Fruit fly (Drosophila melanogaster) whole organism, embryonic: ENCODE data around the gene Fkbp59.
A peak's percentile ranks its signal among the peaks of the same experiment; 100 is the strongest.

Source experiments
- Adf1 ChIP-seq: fragments of 200-800 bp; sonication (Bioruptor generic); IDR thresholded peaks from 2 replicates; pipeline ENCODE4 v1.3.6; 2022; ENCODE audit warnings: missing biosample characterization, missing genetic modification characterization
- Asciz ChIP-seq: fragments of 200-800 bp; sonication (Bioruptor generic); optimal IDR thresholded peaks from 2 replicates; lab custom pipeline; 2017; ENCODE audit warnings: missing biosample characterization, mild to moderate bottlenecking, missing genetic modification characterization, missing genetic modification reagents
- B-H2 ChIP-seq: fragments of 200-800 bp; sonication (Bioruptor generic); optimal IDR thresholded peaks from 2 replicates; lab custom pipeline; 2018; ENCODE audit warnings: missing biosample characterization, mild to moderate bottlenecking, missing genetic modification characterization
- CG10147 ChIP-seq: fragments of 200-800 bp; sonication (Bioruptor generic); optimal IDR thresholded peaks from 2 replicates; lab custom pipeline; 2019; ENCODE audit warnings: missing biosample characterization, mild to moderate bottlenecking, missing genetic modification characterization, moderate library complexity
- CG11247 ChIP-seq: fragments of 200-800 bp; sonication (Bioruptor generic); IDR thresholded peaks from 2 replicates; pipeline ENCODE4 v1.3.6; 2022; ENCODE audit warnings: missing biosample characterization, missing genetic modification characterization
- CG12071 ChIP-seq: fragments of 200-800 bp; sonication (Bioruptor generic); optimal IDR thresholded peaks from 3 replicates; lab custom pipeline; 2018; ENCODE audit warnings: missing biosample characterization, mild to moderate bottlenecking, missing genetic modification characterization
- CG12219 ChIP-seq: fragments of 200-800 bp; sonication (Bioruptor generic); optimal IDR thresholded peaks from 3 replicates; lab custom pipeline; 2018; ENCODE audit warnings: missing biosample characterization, mild to moderate bottlenecking, missing genetic modification characterization
- CG12236 ChIP-seq: fragments of 200-800 bp; sonication (Bioruptor generic); optimal IDR thresholded peaks from 2 replicates; lab custom pipeline; 2016; ENCODE audit warnings: missing biosample characterization, missing genetic modification characterization
- CG12299 ChIP-seq: fragments of 200-800 bp; sonication (Bioruptor generic); optimal IDR thresholded peaks from 2 replicates; lab custom pipeline; 2018; ENCODE audit warnings: missing biosample characterization, mild to moderate bottlenecking, missing genetic modification characterization
- CG15696 ChIP-seq: fragments of 200-800 bp; sonication (Bioruptor generic); optimal IDR thresholded peaks from 2 replicates; lab custom pipeline; 2019; ENCODE audit warnings: missing biosample characterization, mild to moderate bottlenecking, missing genetic modification characterization, moderate library complexity
- CG1647 ChIP-seq: fragments of 200-800 bp; sonication (Bioruptor generic); optimal IDR thresholded peaks from 3 replicates; lab custom pipeline; 2016; ENCODE audit warnings: missing biosample characterization, missing genetic modification characterization
- CG16863 ChIP-seq: fragments of 200-800 bp; sonication (Bioruptor generic); optimal IDR thresholded peaks from 3 replicates; lab custom pipeline; 2016; ENCODE audit warnings: missing biosample characterization, missing genetic modification characterization
- CG17361 ChIP-seq: fragments of 200-800 bp; sonication (Bioruptor generic); IDR thresholded peaks from 3 replicates; pipeline ENCODE4 v1.3.6; 2022; ENCODE audit warnings: missing biosample characterization, missing genetic modification characterization
- CG17385 ChIP-seq: fragments of 200-800 bp; sonication (Bioruptor generic); optimal IDR thresholded peaks from 3 replicates; lab custom pipeline; 2018; ENCODE audit warnings: missing biosample characterization, mild to moderate bottlenecking, missing genetic modification characterization
- CG17568 ChIP-seq: fragments of 200-800 bp; sonication (Bioruptor generic); optimal IDR thresholded peaks from 2 replicates; lab custom pipeline; 2018; ENCODE audit warnings: missing biosample characterization, mild to moderate bottlenecking, missing genetic modification characterization, moderate library complexity
- CG17612 ChIP-seq: fragments of 200-800 bp; sonication (Bioruptor generic); IDR thresholded peaks from 2 replicates; pipeline ENCODE4 v1.3.6; 2022; ENCODE audit warnings: missing biosample characterization, missing genetic modification characterization
- CG31224 ChIP-seq: fragments of 200-800 bp; sonication (Bioruptor generic); IDR thresholded peaks from 2 replicates; pipeline ENCODE4 v1.3.6; 2022; ENCODE audit warnings: missing biosample characterization, missing genetic modification characterization
- CG4404 ChIP-seq: fragments of 200-800 bp; sonication (Bioruptor generic); IDR thresholded peaks from 2 replicates; pipeline ENCODE4 v1.3.6; 2022; ENCODE audit warnings: missing biosample characterization, missing genetic modification characterization
- CG4820 ChIP-seq: fragments of 200-800 bp; sonication (Bioruptor generic); optimal IDR thresholded peaks from 3 replicates; lab custom pipeline; 2016; ENCODE audit warnings: missing biosample characterization, missing genetic modification characterization
- CG7786 ChIP-seq: fragments of 200-800 bp; sonication (Bioruptor generic); optimal IDR thresholded peaks from 2 replicates; lab custom pipeline; 2016; ENCODE audit warnings: missing biosample characterization, missing genetic modification characterization
- D ChIP-seq, 2 experiments: fragments of 200-800 bp in 1 of 2; fragments of >200 bp in 1 of 2; sonication (Bioruptor generic) in 1 of 2; optimal IDR thresholded peaks; 2 replicates in 1 of 2; 3 replicates in 1 of 2; lab custom pipeline; 2017; ENCODE audit warnings: mild to moderate bottlenecking in 1 of 2, missing biosample characterization in 1 of 2, missing genetic modification characterization in 1 of 2, missing genetic modification reagents in 1 of 2
- Fer3 ChIP-seq: fragments of 200-800 bp; sonication (Bioruptor generic); optimal IDR thresholded peaks from 2 replicates; lab custom pipeline; 2018; ENCODE audit warnings: missing biosample characterization, mild to moderate bottlenecking, missing genetic modification characterization, moderate library complexity
- Gsc ChIP-seq: fragments of 200-800 bp; sonication (Bioruptor generic); IDR thresholded peaks from 2 replicates; pipeline ENCODE4 v1.3.6; 2022; ENCODE audit warnings: missing biosample characterization, missing genetic modification characterization
- MESR4 ChIP-seq: fragments of 200-800 bp; sonication (Bioruptor generic); optimal IDR thresholded peaks from 2 replicates; lab custom pipeline; 2018; ENCODE audit warnings: missing biosample characterization, mild to moderate bottlenecking, missing genetic modification characterization, moderate library complexity
- Med ChIP-seq: fragments of 200-800 bp; sonication (Bioruptor generic); peaks from one replicate; lab custom pipeline; 2016; ENCODE audit warnings: missing biosample characterization, missing genetic modification characterization, mild to moderate bottlenecking, inconsistent platforms, moderate library complexity
- Meics ChIP-seq: fragments of 200-800 bp; sonication (Bioruptor generic); optimal IDR thresholded peaks from 2 replicates; lab custom pipeline; 2017; ENCODE audit warnings: missing biosample characterization, mild to moderate bottlenecking, missing genetic modification characterization
- Nf-YB ChIP-seq: fragments of 200-800 bp; sonication (Bioruptor generic); optimal IDR thresholded peaks from 3 replicates; lab custom pipeline; 2019; ENCODE audit warnings: missing biosample characterization, mild to moderate bottlenecking, missing genetic modification characterization, moderate library complexity
- PHDP ChIP-seq: fragments of 200-800 bp; sonication (Bioruptor generic); optimal IDR thresholded peaks from 3 replicates; lab custom pipeline; 2018; ENCODE audit warnings: missing biosample characterization, mild to moderate bottlenecking, missing genetic modification characterization, moderate library complexity
- Pdp1 ChIP-seq, 2 experiments: fragments of 200-800 bp; sonication (Bioruptor generic); optimal IDR thresholded peaks; 3 replicates each; lab custom pipeline; 2016; ENCODE audit warnings: missing biosample characterization in 2 of 2, missing genetic modification characterization in 2 of 2, mild to moderate bottlenecking in 1 of 2, moderate library complexity in 1 of 2
- Xrp1 ChIP-seq: fragments of 200-800 bp; sonication (Bioruptor generic); IDR thresholded peaks from 2 replicates; pipeline ENCODE4 v1.3.6; 2022; ENCODE audit warnings: missing biosample characterization, missing genetic modification characterization
- ap ChIP-seq: fragments of 200-800 bp; sonication (Bioruptor generic); IDR thresholded peaks from 2 replicates; pipeline ENCODE4 v1.3.6; 2022; ENCODE audit warnings: missing biosample characterization, missing genetic modification characterization
- bowl ChIP-seq: fragments of 200-800 bp; sonication (Bioruptor generic); IDR thresholded peaks from 2 replicates; pipeline ENCODE4 v1.3.6; 2022; ENCODE audit warnings: missing biosample characterization, missing genetic modification characterization
- chm ChIP-seq: fragments of 200-800 bp; sonication (Bioruptor generic); IDR thresholded peaks from 2 replicates; pipeline ENCODE4 v1.3.6; 2022; ENCODE audit warnings: missing biosample characterization, missing genetic modification characterization
- crp ChIP-seq, 2 experiments: fragments of 200-800 bp; sonication (Bioruptor generic); optimal IDR thresholded peaks; 2 replicates in 1 of 2; 3 replicates in 1 of 2; lab custom pipeline; 2017; ENCODE audit warnings: missing biosample characterization in 2 of 2, missing genetic modification characterization in 2 of 2, mild to moderate bottlenecking in 1 of 2, moderate library complexity in 1 of 2
- gfzf ChIP-seq: fragments of 200-800 bp; sonication (Bioruptor generic); optimal IDR thresholded peaks from 2 replicates; lab custom pipeline; 2016; ENCODE audit warnings: missing biosample characterization, mild to moderate bottlenecking, missing genetic modification characterization, moderate library complexity
- gsb-n ChIP-seq: fragments of 200-800 bp; sonication (Bioruptor generic); optimal IDR thresholded peaks from 3 replicates; lab custom pipeline; 2018; ENCODE audit warnings: missing biosample characterization, mild to moderate bottlenecking, missing genetic modification characterization
- her ChIP-seq: fragments of 200-800 bp; sonication (Bioruptor generic); optimal IDR thresholded peaks from 2 replicates; lab custom pipeline; 2016; ENCODE audit warnings: missing biosample characterization, missing genetic modification characterization
- hkb ChIP-seq, 2 experiments: fragments of 200-800 bp in 1 of 2; fragments of >200 bp in 1 of 2; sonication (Bioruptor generic) in 1 of 2; IDR thresholded peaks in 1 of 2; optimal IDR thresholded peaks in 1 of 2; 2 replicates each; pipeline versions ENCODE4 v1.3.6 to Lab custom; 2017 to 2022; ENCODE audit warnings: missing biosample characterization in 1 of 2, missing genetic modification characterization in 1 of 2
- jigr1 ChIP-seq: fragments of 200-800 bp; sonication (Bioruptor generic); IDR thresholded peaks from 3 replicates; pipeline ENCODE4 v1.3.6; 2022; ENCODE audit warnings: missing biosample characterization, missing genetic modification characterization
- lbe ChIP-seq: fragments of 200-800 bp; sonication (Bioruptor generic); optimal IDR thresholded peaks from 2 replicates; lab custom pipeline; 2016; ENCODE audit warnings: missing biosample characterization, mild to moderate bottlenecking, missing genetic modification characterization
- lilli ChIP-seq: fragments of 200-800 bp; sonication (Bioruptor generic); optimal IDR thresholded peaks from 3 replicates; lab custom pipeline; 2016; ENCODE audit warnings: missing biosample characterization, missing genetic modification characterization
- maf-S ChIP-seq: fragments of 200-800 bp; sonication (Bioruptor generic); optimal IDR thresholded peaks from 2 replicates; lab custom pipeline; 2016; ENCODE audit warnings: missing biosample characterization, missing genetic modification characterization
- mam ChIP-seq: fragments of 200-800 bp; sonication (Bioruptor generic); optimal IDR thresholded peaks from 3 replicates; lab custom pipeline; 2016; ENCODE audit warnings: missing biosample characterization, missing genetic modification characterization
- nerfin-2 ChIP-seq: fragments of 200-800 bp; sonication (Bioruptor generic); IDR thresholded peaks from 2 replicates; pipeline ENCODE4 v1.3.6; 2022; ENCODE audit warnings: missing biosample characterization, missing genetic modification characterization; ENCODE audit not compliant: partially characterized antibody
- otp ChIP-seq: fragments of 200-800 bp; sonication (Bioruptor generic); IDR thresholded peaks from 3 replicates; pipeline ENCODE4, ENCODE4 v1.3.6; 2022; ENCODE audit warnings: missing biosample characterization, missing genetic modification characterization
- pan ChIP-seq, 4 experiments: fragments of >200 bp in 3 of 4; fragments of 200-800 bp in 1 of 4; sonication (Bioruptor generic) in 1 of 4; optimal IDR thresholded peaks in 3 of 4; IDR thresholded peaks in 1 of 4; 2 replicates each; pipeline versions ENCODE4 v1.3.6 to Lab custom; 2017 to 2022; ENCODE audit warnings: missing biosample characterization in 2 of 4, missing genetic modification characterization in 2 of 4, mixed read lengths in 1 of 4
- pita ChIP-seq: fragments of 200-800 bp; sonication (Bioruptor generic); optimal IDR thresholded peaks from 2 replicates; lab custom pipeline; 2017; ENCODE audit warnings: missing biosample characterization, mild to moderate bottlenecking, missing genetic modification characterization
- ranshi ChIP-seq: fragments of 200-800 bp; sonication (Bioruptor generic); IDR thresholded peaks from 2 replicates; pipeline ENCODE4 v1.3.6; 2022; ENCODE audit warnings: missing biosample characterization, missing genetic modification characterization
- sim ChIP-seq: fragments of 200-800 bp; sonication (Bioruptor generic); IDR thresholded peaks from 2 replicates; pipeline ENCODE4 v1.3.6; 2022; ENCODE audit warnings: missing biosample characterization, missing genetic modification characterization

The Fkbp59 gene

DNA sequence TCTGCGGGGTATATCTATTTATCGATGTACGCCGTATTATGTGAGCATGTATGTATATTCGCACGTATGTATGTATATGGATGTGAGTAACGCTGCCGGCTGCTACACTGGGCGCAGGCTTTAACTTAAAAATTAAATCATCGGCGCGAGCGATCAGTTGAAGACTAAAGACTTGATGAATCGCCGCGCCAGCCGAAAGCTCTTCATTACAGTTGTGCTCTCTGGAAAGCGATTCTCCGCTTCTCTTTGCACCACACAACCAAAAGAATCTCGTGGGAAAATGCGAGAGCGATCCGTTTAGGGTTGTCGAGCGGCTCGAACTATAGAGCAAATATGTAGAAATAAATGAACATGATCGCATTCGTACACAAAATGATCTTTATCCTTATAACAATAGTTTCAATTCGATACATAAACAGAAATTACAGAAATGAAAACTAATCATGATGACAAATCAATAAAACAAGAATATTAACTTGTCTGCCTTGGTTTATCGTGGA, 20.7 kb downstream of the Fkbp59 start, which contains the start of gene CG13124 (continued):
- TF ChIP-seq CG12299, result peak; percentile 8
- TF ChIP-seq CG4404 (GFP tag; lab: Robert Waterston, UW), result no peak
- no peak for TF ChIP-seq Nf-YB (GFP tag; lab: Kevin White, UChicago)
- no peak for TF ChIP-seq CG4820 (GFP tag; lab: Kevin White, UChicago)
- TF ChIP-seq CG17385 (GFP tag; lab: Kevin White, UChicago), result peak; percentile 58
- no peak for TF ChIP-seq Asciz (GFP tag; lab: Kevin White, UChicago)
- TF ChIP-seq jigr1, result no peak
- no peak for TF ChIP-seq CG15696 (tag; lab: Kevin White, UChicago)
- TF ChIP-seq Pdp1 (GFP tag; optimal IDR thresholded peaks at IDR 0.05; lab: Kevin White, UChicago), result peak in 1 of 2 experiments; percentile 60
- TF ChIP-seq MESR4 (GFP tag; lab: Kevin White, UChicago), result peak; percentile 5
- no peak for TF ChIP-seq gsb-n (tag; lab: Kevin White, UChicago)
- TF ChIP-seq crp (GFP tag; optimal IDR thresholded peaks at IDR 0.05; lab: Kevin White, UChicago), result no peak
- no peak for TF ChIP-seq gfzf (GFP tag; lab: Kevin White, UChicago)
- TF ChIP-seq Meics (GFP tag; lab: Kevin White, UChicago), result peak; percentile 54
- TF ChIP-seq CG12219 (GFP tag; lab: Kevin White, UChicago), result peak; percentile 36
- peak; percentile 59 for TF ChIP-seq lilli (GFP tag; lab: Kevin White, UChicago)
- no peak for TF ChIP-seq CG17361 (GFP tag; lab: Robert Waterston, UW)
- no peak for TF ChIP-seq ranshi (GFP tag; lab: Robert Waterston, UW)
- no peak for TF ChIP-seq hkb (optimal IDR thresholded peaks at IDR 0.05; lab: Kevin White, UChicago)
- peak; percentile 24 for TF ChIP-seq hkb (GFP tag; IDR thresholded peaks at IDR 0.05; lab: Robert Waterston, UW)
- peak; percentile 17 for TF ChIP-seq B-H2 (GFP tag; lab: Kevin White, UChicago)
- TF ChIP-seq chm, result peak; percentile 57; the same call in 1 of the 2 replicates
- 0 out of 2 replicates have a peak, but pooled peaks have one; percentile 22 for TF ChIP-seq ap
- peak; percentile 42; the same call in 1 of the 2 replicates for TF ChIP-seq Adf1 (GFP tag; lab: Robert Waterston, UW)
- TF ChIP-seq CG7786 (GFP tag; lab: Kevin White, UChicago), result no peak
- peak; percentile 50 for TF ChIP-seq PHDP (tag; lab: Kevin White, UChicago)
- no peak for TF ChIP-seq Fer3 (tag; lab: Kevin White, UChicago)
- no peak for TF ChIP-seq CG31224 (GFP tag; lab: Robert Waterston, UW)
- TF ChIP-seq mam, result peak; percentile 8
- TF ChIP-seq CG10147, result no peak
- no peak for TF ChIP-seq otp
- peak; percentile 50 for TF ChIP-seq CG17568 (GFP tag; lab: Kevin White, UChicago)
- no peak for TF ChIP-seq pan (optimal IDR thresholded peaks at IDR 0.05; lab: Kevin White, UChicago)
- TF ChIP-seq pan (GFP tag; optimal IDR thresholded peaks at IDR 0.05 in 1 of 2, IDR thresholded peaks at IDR 0.05 in 1 of 2), result peak in 1 of 2 experiments; percentile 21
- TF ChIP-seq CG12071, result peak; percentile 38
- TF ChIP-seq CG16863 (GFP tag; lab: Kevin White, UChicago), result no peak
- TF ChIP-seq Xrp1 (GFP tag; lab: Robert Waterston, UW), result peak; percentile 38; the same call in 1 of the 2 replicates
- TF ChIP-seq CG12236 (GFP tag; lab: Kevin White, UChicago), result no peak
- peak; percentile 34 for TF ChIP-seq Med (GFP tag; lab: Kevin White, UChicago)
- TF ChIP-seq lbe (GFP tag; lab: Kevin White, UChicago), result no peak
- no peak for TF ChIP-seq pita (GFP tag; lab: Kevin White, UChicago)
- TF ChIP-seq CG11247 (GFP tag; lab: Robert Waterston, UW), result no peak
- TF ChIP-seq CG17612 (GFP tag; lab: Robert Waterston, UW), result no peak
- TF ChIP-seq CG1647 (GFP tag; lab: Kevin White, UChicago), result no peak
- TF ChIP-seq maf-S (GFP tag; lab: Kevin White, UChicago), result no peak
- peak; percentile 21 for TF ChIP-seq her (GFP tag; lab: Kevin White, UChicago)
- no peak for TF ChIP-seq D (optimal IDR thresholded peaks at IDR 0.05; lab: Kevin White, UChicago)
- no peak for TF ChIP-seq D (GFP tag; optimal IDR thresholded peaks at IDR 0.05; lab: Kevin White, UChicago)
- no peak for TF ChIP-seq nerfin-2 (GFP tag; lab: Robert Waterston, UW)
- no peak for TF ChIP-seq bowl (GFP tag; lab: Robert Waterston, UW)
- no peak for TF ChIP-seq sim (GFP tag; lab: Robert Waterston, UW)
- no peak for TF ChIP-seq Gsc (GFP tag; lab: Robert Waterston, UW)
